Fruit fly (Drosophila melanogaster): ENCODE data around the gene Dhps.

Dhps gene

DNA sequence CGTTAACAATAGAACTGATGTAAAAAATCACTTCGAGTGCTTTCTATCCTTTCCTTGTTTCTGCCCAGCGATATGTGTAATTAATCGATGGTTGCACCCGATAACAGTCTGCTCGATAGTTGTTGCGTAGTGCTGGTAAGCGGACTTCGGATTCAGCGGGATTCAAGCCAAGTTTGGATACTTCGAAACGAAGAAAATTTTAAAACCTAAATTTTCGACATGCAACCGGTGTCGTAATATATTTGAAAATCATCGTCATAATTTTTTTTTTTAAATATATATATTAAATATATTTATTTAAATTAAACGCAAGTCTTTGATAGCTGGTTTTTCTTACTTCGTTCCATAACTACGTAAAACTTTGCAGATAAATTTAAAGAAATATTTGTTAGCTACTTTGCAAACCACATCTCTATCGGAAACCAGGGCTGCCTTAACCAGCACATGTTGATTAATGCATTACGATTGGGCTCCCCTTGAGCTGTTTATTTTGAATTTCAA, at the start of gene Dhps, which contains the start of gene UbcE2M:
Dhps (plus strand) TSS at position 429 of the 501 bp plus-strand sequence.
UbcE2M (minus strand) TSS at position 209 of the 501 bp plus-strand sequence.
- TF ChIP-seq CG8478 (optimal IDR thresholded peaks at IDR 0.05) = no peak
- no peak for TF ChIP-seq CTCF (optimal IDR thresholded peaks at IDR 0.05)

DNA sequence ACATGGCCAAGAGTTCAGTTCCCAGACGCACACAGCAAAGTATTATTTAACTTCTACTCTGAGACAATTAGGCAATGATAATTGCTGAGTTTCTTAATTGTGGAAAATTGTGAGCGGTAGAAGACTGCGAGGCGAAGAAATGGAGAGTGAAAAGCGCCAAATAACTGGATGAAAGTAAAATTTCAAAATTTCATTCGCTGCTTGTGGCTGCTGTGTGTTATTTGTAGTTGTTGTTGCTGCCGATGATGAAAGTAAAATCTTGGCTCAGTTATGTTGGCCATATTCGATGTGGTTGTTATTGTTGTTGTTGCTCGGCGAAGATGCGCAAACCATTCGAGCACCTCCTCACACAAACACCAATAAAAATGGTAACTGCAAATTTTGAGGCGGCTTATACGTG, 47.7 kb upstream of the Dhps start:
- no peak for TF ChIP-seq CTCF (optimal IDR thresholded peaks at IDR 0.05)
- TF ChIP-seq CG8478 (optimal IDR thresholded peaks at IDR 0.05) = no peak

DNA sequence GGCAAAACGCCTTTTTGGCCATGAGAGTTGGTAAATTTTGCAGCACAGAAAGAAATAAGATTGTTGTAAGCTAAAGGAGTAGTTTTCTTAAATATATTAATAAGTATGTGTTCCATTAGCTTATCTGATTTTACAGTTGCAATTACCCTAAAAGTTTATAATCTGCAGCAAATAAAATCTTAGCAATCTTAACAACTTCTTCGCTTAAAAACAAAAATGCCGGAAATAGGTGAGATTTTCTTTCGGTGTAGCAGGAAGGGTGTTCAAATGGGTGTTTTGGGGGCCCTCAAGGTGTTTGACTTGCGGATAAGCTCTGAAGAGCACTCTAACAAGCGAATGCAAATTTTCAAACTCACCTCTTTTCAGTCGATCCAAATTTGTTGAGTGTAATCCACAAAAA, 47.2 kb upstream of the Dhps start:
- TF ChIP-seq CTCF (optimal IDR thresholded peaks at IDR 0.05) (no peak), CG8478 (optimal IDR thresholded peaks at IDR 0.05) (no peak)

DNA sequence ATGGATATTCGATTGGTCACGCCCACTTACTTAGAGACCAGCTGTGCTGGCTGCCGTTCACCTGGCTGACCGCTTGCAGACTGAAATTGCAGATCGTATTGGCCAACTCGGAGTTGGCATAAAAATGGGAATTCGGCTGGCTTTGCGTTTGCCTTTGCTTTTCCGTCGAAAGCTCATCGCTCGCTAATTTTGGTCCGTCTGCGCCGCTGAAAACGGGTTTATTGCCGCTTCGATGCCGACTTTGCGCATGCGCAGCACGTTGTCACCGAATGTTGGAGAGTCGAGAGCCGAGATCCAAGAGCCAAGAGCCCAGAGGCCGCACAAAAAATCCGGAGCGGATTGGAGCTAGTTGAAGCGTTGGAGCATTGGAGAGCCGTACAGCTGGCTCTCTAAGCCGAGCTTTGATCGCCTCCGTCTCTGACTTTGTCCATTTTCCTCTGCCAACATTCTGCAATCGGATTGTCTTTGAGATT, 46.2 kb upstream of the Dhps start, which contains the start of gene CG13676:
CG13676 (minus strand) TSS at position 87 of the 473 bp plus-strand sequence.
- TF ChIP-seq CG8478 (optimal IDR thresholded peaks at IDR 0.05) (no peak), CTCF (optimal IDR thresholded peaks at IDR 0.05) (no peak)

DNA sequence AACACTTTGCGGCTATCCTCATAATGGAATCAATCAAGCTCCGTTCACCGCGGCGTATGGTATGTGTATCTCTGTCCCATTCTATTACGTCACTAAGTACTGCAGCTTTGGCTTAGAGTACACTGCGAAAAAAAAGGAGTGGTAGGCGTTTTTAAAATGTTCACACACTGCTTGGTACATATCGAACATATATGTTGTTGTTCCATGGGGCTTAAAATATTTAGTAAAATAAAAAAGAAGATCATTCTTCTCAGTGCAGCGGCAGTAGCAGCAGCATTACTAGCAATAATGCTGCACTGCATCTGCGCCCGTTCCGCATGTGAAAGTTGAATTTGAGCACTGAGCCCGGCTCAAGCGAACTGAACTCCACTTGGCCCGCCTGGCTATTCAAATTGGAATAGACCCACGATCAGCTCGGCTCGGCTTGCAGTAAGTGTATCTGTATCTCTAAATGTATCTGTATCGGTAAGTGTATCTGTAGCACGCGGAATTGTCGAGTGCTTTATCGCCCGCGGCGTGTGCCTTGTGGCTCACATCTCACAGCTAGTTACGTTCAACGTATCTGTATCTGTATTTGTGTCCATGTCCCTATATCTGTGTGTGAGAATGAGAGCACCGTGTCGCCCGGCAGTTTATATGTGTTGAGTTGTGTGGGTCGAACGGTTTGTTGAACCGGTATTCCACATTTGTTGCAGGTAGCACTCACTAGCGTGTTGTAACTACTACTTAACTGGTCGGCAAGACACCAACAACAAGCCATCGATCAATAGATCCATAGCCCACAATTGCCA, 44.6 kb upstream of the Dhps start:
- TF ChIP-seq CG8478 (optimal IDR thresholded peaks at IDR 0.05) (no peak), CTCF (optimal IDR thresholded peaks at IDR 0.05) (no peak)

DNA sequence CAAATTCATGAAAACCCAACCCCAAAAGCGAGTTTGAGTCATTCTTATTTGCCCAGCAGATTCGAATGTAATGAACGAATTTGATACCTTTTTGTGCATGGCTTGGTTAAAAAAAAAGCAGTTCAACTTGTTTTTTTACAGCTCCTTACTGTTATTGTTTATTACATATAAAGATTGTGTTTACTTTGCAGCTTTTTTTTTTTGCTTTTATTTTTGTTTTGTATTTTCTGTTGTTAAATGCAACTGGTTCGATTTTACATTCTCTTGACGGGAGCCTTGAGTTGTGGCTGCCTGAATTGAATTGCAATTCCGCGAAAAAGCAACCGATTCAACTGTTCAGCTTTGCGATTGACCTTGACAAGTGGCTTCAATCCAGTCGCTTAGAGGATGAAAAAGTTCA, 43.5 kb upstream of the Dhps start:
- TF ChIP-seq CG8478 (optimal IDR thresholded peaks at IDR 0.05) = no peak
- no peak for TF ChIP-seq CTCF (optimal IDR thresholded peaks at IDR 0.05)

DNA sequence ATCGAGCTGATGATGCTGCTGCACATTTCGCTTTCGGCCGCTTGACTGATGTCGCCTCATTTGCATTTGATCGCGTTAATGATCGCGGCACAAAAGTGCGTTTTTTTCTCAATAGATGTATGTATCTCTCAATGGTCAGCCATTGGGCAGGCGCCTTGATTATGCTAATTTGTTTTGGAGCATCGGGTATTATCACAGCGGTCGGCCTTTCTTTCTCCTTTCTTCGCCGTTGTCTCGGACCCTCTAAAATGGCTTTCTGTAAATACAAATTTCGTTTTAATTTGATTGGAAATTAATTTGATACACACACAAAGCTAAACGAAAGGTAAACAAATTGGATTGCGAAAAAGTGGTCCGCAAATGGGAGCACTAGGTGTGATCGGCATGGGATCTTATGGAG, 42.7 kb upstream of the Dhps start:
- TF ChIP-seq CTCF (optimal IDR thresholded peaks at IDR 0.05) (no peak), CG8478 (optimal IDR thresholded peaks at IDR 0.05) (no peak)

DNA sequence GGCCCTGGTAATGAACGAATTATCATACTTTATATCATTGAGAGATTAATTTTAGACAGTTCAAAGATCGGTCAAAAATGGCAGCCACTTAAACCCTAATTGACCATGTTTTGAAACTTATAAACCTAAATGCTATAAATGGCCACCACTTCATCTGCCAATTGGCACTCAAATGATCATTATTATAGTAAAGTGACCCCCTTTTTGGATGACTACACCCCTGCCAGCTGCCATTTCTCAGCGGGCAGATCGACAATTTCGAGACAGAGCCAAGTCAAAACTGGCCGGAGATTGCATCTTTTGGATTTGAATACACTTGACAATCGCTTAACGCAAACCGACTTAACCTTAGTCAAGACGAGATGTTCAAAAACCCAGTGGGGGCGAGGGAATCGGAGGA, 41.8 kb upstream of the Dhps start:
- TF ChIP-seq CG8478 (optimal IDR thresholded peaks at IDR 0.05) (no peak), CTCF (optimal IDR thresholded peaks at IDR 0.05) (no peak)

DNA sequence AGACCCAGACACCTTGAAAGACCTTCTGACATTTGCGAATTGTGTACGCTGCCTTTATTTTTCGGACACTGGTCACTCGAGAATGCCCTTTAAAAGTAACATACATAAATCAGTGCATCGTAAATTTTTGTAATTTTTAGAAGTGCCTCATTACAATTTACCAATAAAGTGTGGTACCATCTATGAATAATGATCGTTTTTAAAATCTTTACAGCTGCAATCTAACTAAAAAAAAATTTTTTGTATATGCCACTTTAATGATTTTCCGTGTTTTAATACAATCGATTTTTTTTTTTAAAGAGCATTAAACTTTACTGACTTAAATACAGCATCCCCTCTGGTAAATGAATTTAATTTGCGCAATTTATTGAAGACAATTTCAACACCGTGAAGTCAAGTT, 40.9 kb upstream of the Dhps start:
- no peak for TF ChIP-seq CG8478 (optimal IDR thresholded peaks at IDR 0.05)
- TF ChIP-seq CTCF (optimal IDR thresholded peaks at IDR 0.05) = no peak

DNA sequence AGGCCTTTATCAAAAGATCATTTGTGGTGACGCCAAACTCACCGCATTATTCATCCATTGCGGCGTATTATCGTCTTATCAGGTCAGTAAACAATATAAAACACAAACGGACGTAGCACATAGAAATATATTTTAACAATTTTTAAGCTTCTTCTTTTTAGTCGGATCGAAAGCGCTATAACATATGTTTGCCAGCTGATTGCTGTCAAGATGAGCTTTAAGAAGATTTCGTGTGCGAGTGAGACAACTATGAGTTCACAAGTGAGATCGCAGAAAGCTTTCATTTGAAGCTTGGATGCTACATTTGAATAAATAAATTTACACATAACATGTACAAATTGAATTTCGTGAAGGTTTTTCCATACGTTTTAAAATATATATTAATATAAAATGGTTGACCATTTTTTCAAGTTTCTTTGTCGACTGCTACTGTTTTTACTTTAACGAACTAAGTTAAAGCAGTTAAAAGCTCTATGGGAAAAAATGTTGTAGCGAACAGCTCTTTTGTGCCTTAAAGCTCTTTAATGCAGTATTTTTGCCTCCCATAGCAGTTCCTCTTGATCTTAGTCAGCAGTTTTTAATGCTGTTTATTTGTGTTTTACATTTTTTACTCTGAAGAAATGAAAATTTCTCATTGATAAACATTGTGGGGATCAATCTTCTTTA, 39.2 kb upstream of the Dhps start, which contains the start of gene CG42445:
CG42445 (minus strand) TSS at position 186 of the 666 bp plus-strand sequence.
- TF ChIP-seq CG8478 (optimal IDR thresholded peaks at IDR 0.05) (no peak), CTCF (optimal IDR thresholded peaks at IDR 0.05) (no peak)

DNA sequence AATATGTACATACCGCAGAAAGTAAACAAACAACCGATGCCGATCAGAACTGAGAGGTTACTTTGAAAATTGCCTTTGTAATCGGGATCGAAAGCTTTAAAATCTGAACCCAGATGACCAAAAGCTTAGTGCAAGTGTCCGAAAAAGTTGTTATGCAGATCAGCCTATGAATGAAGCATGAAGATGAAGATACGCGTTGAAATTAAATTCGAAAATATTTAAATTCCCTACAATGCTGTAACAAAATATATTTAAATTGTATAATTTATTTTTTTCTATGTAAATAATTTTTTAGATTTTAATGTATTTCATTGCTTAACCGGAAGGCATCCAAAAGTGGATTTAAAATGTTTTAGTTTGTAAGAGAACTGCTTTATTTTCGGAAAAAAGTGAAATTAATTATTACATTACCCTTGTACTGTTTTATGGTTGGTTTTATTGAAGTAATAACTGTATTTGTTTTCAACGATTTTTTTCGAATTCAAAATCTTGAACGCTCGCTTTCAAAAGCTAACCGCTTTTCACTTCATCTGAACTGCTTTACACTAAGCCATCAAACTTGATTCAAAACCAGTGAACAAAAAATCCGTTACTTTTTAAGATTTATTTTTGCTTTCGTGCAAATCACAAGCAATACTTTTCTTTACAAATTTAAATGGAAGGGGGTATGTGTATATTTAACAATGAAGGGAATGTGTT, 38.1 kb upstream of the Dhps start, which contains the start of gene CG43886:
CG43886 (minus strand) TSS at position 51 of the 699 bp plus-strand sequence.
- no peak for TF ChIP-seq CG8478 (optimal IDR thresholded peaks at IDR 0.05)
- no peak for TF ChIP-seq CTCF (optimal IDR thresholded peaks at IDR 0.05)

DNA sequence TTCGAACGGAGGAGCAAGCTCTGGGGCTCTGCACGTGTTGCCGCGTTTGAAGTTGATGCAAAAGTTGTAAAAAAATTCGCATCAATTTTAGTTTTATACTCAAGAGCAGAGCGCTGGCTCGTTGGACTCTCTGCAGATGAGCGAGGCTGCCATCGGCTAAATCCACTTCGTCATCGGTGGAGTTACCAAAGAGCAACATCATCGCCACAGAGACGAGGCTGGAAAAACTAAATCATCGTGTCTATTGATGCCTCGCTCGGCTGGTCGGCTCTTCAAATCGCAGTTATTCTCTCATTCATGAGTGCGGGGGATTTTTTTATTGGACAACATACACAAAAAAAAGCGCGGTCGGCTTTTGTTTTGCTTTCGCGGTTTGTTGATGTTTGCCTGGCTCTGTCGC, 32.6 kb upstream of the Dhps start, which contains the start of gene CG13675:
CG13675 (minus strand) TSS at position 83 of the 400 bp plus-strand sequence.
- TF ChIP-seq CTCF (optimal IDR thresholded peaks at IDR 0.05) (no peak), CG8478 (optimal IDR thresholded peaks at IDR 0.05) (no peak)

DNA sequence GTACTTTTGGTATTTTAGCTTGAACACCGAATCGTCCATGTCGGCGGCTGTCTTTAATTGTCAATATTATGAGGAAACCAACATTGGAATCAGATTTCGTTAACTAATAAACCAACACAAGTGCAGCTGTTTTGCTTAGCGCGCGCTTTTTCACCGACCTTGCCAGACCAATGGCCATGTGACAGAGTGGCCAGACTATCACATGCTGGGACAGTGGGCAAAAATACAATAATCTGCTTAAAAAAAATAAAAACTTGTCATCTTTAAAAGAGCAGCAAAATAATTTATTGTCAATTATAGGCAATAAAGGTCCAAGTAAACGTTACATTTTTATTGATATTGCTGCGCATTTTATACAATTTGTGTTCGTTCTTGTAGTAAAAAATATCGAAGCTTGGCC, 22.2 kb upstream of the Dhps start, which contains the start of gene RecQ4:
RecQ4 (minus strand) TSS at position 161 of the 400 bp plus-strand sequence.
- TF ChIP-seq CTCF (optimal IDR thresholded peaks at IDR 0.05) (no peak), CG8478 (optimal IDR thresholded peaks at IDR 0.05) (no peak)

DNA sequence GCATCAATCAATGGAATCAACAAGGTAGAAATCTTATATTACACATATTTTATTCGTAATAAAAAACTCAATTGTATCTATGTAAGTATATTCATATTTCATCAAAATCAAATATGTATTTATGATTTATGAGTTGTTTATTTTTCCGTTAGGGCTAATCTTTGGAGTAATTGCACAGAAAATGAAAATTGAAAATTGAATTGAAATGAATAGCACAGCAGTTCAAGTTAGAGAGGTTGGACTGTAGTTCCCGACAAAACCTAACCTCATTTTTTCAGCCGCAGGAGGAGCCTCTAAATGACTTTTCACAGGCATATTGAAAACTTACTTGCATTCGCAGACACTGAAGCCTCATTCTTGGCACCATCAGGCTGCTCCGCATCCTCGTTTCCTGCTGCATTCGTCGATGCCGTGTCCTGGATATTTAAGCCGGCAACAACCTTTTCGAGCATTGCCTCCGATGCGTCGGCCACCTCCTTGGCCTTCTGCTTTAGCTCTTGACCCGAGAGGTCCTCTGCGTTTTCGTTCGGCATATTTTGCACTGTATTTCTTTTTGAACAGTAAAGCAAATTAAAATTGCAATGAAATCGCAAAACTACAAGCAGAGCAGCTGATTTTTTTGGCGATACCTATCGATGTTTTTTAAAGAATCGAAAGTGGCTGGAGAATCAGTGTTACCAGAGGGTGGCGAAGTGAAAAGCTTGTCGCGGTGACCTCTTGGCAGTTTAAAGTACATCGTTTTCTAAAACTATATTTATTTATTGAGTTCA, 20.0 kb upstream of the Dhps start, which contains the start of gene Nmt:
Nmt (minus strand) TSS at position 635 of the 770 bp plus-strand sequence.
- TF ChIP-seq CTCF (optimal IDR thresholded peaks at IDR 0.05) = no peak

Data from S2 (cell line).